Worm (Caenorhabditis elegans): ENCODE measurements around the gene C14A4.6.

DNA sequence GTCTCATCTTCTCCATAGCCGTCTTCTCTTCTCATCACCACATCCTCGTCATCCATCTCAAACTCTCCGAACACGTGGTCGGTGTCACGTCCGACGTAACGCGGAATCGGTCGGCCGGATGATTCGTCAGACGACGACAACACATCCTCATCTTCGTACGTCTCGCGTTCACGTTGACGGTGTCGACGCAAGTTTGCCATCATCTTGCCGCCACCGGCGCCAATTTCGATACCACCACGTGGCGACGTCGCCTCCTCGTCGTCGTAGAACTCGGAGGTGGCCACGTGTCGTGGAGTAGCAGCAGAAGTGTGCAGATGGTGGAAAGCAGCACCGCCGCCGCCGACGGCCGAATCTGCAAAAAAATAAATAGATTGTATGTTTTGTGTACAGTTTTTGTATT lies 47.3 kb downstream of the C14A4.6 start:
- no peak for TF ChIP-seq W03F9.2 (tag; optimal IDR thresholded peaks at IDR 0.05)
- no peak for TF ChIP-seq him-1 (tag; optimal IDR thresholded peaks at IDR 0.05)
